Worm (Caenorhabditis elegans) whole organism, late embryonic: ENCODE results near the gene isy-1.

Experiments used
- C38D4.7 ChIP-seq: fragments of 200-800 bp; sonication (Bioruptor generic); optimal IDR thresholded peaks from 2 replicates; lab custom pipeline; 2018; ENCODE audit warnings: mild to moderate bottlenecking, missing genetic modification characterization, moderate library complexity, missing compliant biosample characterization
- F13H6.1 ChIP-seq: sonication (generic microtip); optimal IDR thresholded peaks from 2 replicates; lab custom pipeline; 2016; ENCODE audit warnings: missing genetic modification characterization, missing compliant biosample characterization
- K02D7.2 ChIP-seq: sonication (generic microtip); optimal IDR thresholded peaks from 2 replicates; lab custom pipeline; 2017; ENCODE audit warnings: mild to moderate bottlenecking, missing genetic modification characterization, missing compliant biosample characterization
- K09A11.1 ChIP-seq: sonication (generic microtip); optimal IDR thresholded peaks from 2 replicates; lab custom pipeline; 2017; ENCODE audit warnings: antibody characterized with exemption, mild to moderate bottlenecking, missing genetic modification characterization, missing compliant biosample characterization; ENCODE audit not compliant: insufficient read depth
- T23F11.4 ChIP-seq: fragments of 200-800 bp; sonication (Bioruptor generic); optimal IDR thresholded peaks from 2 replicates; lab custom pipeline; 2018; ENCODE audit warnings: mild to moderate bottlenecking, missing genetic modification characterization, missing compliant biosample characterization
- ahr-1 ChIP-seq: sonication (generic microtip); optimal IDR thresholded peaks from 2 replicates; lab custom pipeline; 2016; ENCODE audit warnings: missing genetic modification characterization, missing compliant biosample characterization
- ama-1 ChIP-seq: fragments of 150-350 bp; optimal IDR thresholded peaks from 2 replicates; lab custom pipeline; 2014
- ceh-18 ChIP-seq: sonication (generic microtip); optimal IDR thresholded peaks from 2 replicates; lab custom pipeline; 2016; ENCODE audit warnings: missing genetic modification characterization, missing compliant biosample characterization
- ceh-19 ChIP-seq: fragments of 200-800 bp; sonication (Bioruptor generic); optimal IDR thresholded peaks from 2 replicates; lab custom pipeline; 2018; ENCODE audit warnings: mild to moderate bottlenecking, missing genetic modification characterization, missing compliant biosample characterization
- ceh-2 ChIP-seq: sonication (generic microtip); optimal IDR thresholded peaks from 2 replicates; lab custom pipeline; 2016; ENCODE audit warnings: missing genotype, missing genetic modification characterization, missing compliant biosample characterization
- ceh-22 ChIP-seq: sonication (generic microtip); optimal IDR thresholded peaks from 2 replicates; lab custom pipeline; 2017; ENCODE audit warnings: missing biosample characterization, missing genetic modification characterization
- ceh-24 ChIP-seq: sonication (generic microtip); optimal IDR thresholded peaks from 2 replicates; lab custom pipeline; 2016; ENCODE audit warnings: mild to moderate bottlenecking, missing genetic modification characterization, missing compliant biosample characterization
- ceh-34 ChIP-seq: sonication (generic microtip); optimal IDR thresholded peaks from 2 replicates; lab custom pipeline; 2016; ENCODE audit warnings: mild to moderate bottlenecking, missing genetic modification characterization, missing compliant biosample characterization
- ceh-45 ChIP-seq: fragments of 200-800 bp; sonication (Bioruptor generic); IDR thresholded peaks from 2 replicates; pipeline ENCODE4 v1.3.6; 2022; ENCODE audit warnings: missing genetic modification reagents, missing genetic modification characterization, missing compliant biosample characterization
- ceh-9 ChIP-seq: sonication (generic microtip); optimal IDR thresholded peaks from 2 replicates; lab custom pipeline; 2016; ENCODE audit warnings: mild to moderate bottlenecking, missing genetic modification characterization, inconsistent platforms, missing compliant biosample characterization
- dmd-4 ChIP-seq: sonication (generic microtip); optimal IDR thresholded peaks from 2 replicates; lab custom pipeline; 2016; ENCODE audit warnings: borderline replicate concordance, missing genetic modification characterization, missing compliant biosample characterization
- dve-1 ChIP-seq: sonication (generic microtip); optimal IDR thresholded peaks from 2 replicates; lab custom pipeline; 2017; ENCODE audit warnings: antibody characterized with exemption, mild to moderate bottlenecking, missing genetic modification characterization, missing compliant biosample characterization
- elt-4 ChIP-seq: sonication (generic microtip); optimal IDR thresholded peaks from 2 replicates; lab custom pipeline; 2016; ENCODE audit warnings: missing genetic modification characterization, missing compliant biosample characterization
- ets-4 ChIP-seq: sonication (generic microtip); optimal IDR thresholded peaks from 2 replicates; lab custom pipeline; 2016; ENCODE audit warnings: missing genetic modification characterization, missing compliant biosample characterization
- eyg-1 ChIP-seq: sonication (generic microtip); optimal IDR thresholded peaks from 2 replicates; lab custom pipeline; 2016; ENCODE audit warnings: missing genotype, missing genetic modification characterization, missing compliant biosample characterization
- gmeb-2 ChIP-seq: sonication (generic microtip); optimal IDR thresholded peaks from 2 replicates; lab custom pipeline; 2016; ENCODE audit warnings: missing genetic modification characterization, inconsistent platforms, missing compliant biosample characterization
- hlh-15 ChIP-seq: sonication (generic microtip); optimal IDR thresholded peaks from 2 replicates; lab custom pipeline; 2016; ENCODE audit warnings: missing genetic modification characterization, missing compliant biosample characterization
- hlh-6 ChIP-seq: sonication (generic microtip); optimal IDR thresholded peaks from 2 replicates; lab custom pipeline; 2016; ENCODE audit warnings: missing genotype, missing genetic modification characterization, missing compliant biosample characterization
- hlh-8 ChIP-seq: sonication (generic microtip); optimal IDR thresholded peaks from 2 replicates; lab custom pipeline; 2016; ENCODE audit warnings: missing genotype, missing genetic modification characterization, missing compliant biosample characterization
- lim-6 ChIP-seq: sonication (generic microtip); optimal IDR thresholded peaks from 2 replicates; lab custom pipeline; 2016; ENCODE audit warnings: missing genetic modification characterization, missing compliant biosample characterization
- madf-2 ChIP-seq: sonication (generic microtip); optimal IDR thresholded peaks from 2 replicates; lab custom pipeline; 2017; ENCODE audit warnings: missing genetic modification characterization, missing compliant biosample characterization
- nfya-1 ChIP-seq: sonication (generic microtip); optimal IDR thresholded peaks from 2 replicates; lab custom pipeline; 2017; ENCODE audit warnings: missing genetic modification characterization, mild to moderate bottlenecking, missing compliant biosample characterization, antibody characterized with exemption, moderate library complexity
- nhr-11 ChIP-seq: fragments of 150-350 bp; optimal IDR thresholded peaks from 2 replicates; lab custom pipeline; 2014; ENCODE audit warnings: missing biosample characterization, missing genetic modification characterization
- nhr-232 ChIP-seq: sonication (generic microtip); optimal IDR thresholded peaks from 2 replicates; lab custom pipeline; 2016; ENCODE audit warnings: missing genetic modification characterization, missing compliant biosample characterization
- npax-4 ChIP-seq: sonication (generic microtip); optimal IDR thresholded peaks from 2 replicates; lab custom pipeline; 2016; ENCODE audit warnings: missing genetic modification characterization, missing compliant biosample characterization
- odd-2 ChIP-seq: sonication (generic microtip); optimal IDR thresholded peaks from 2 replicates; lab custom pipeline; 2017; ENCODE audit warnings: antibody characterized with exemption, mild to moderate bottlenecking, missing genetic modification characterization, missing compliant biosample characterization
- pag-3 ChIP-seq: sonication (generic microtip); optimal IDR thresholded peaks from 2 replicates; lab custom pipeline; 2016; ENCODE audit warnings: missing compliant biosample characterization, missing genetic modification characterization, borderline replicate concordance
- pat-9 ChIP-seq: fragments of 200-800 bp; sonication (Bioruptor generic); optimal IDR thresholded peaks from 2 replicates; lab custom pipeline; 2018; ENCODE audit warnings: mild to moderate bottlenecking, missing genetic modification characterization, moderate library complexity, missing compliant biosample characterization
- pax-1 ChIP-seq: fragments of 150-350 bp; optimal IDR thresholded peaks from 2 replicates; lab custom pipeline; 2014; ENCODE audit warnings: missing biosample characterization, missing genetic modification characterization
- pha-2 ChIP-seq: sonication (generic microtip); optimal IDR thresholded peaks from 2 replicates; lab custom pipeline; 2017; ENCODE audit warnings: mild to moderate bottlenecking, missing genetic modification characterization, missing compliant biosample characterization
- pha-4 ChIP-seq: fragments of 150-350 bp; optimal IDR thresholded peaks from 2 replicates; lab custom pipeline; 2018; ENCODE audit warnings: missing biosample characterization, missing genetic modification reagents, missing genetic modification characterization
- pros-1 ChIP-seq: fragments of 150-350 bp; optimal IDR thresholded peaks from 2 replicates; lab custom pipeline; 2014; ENCODE audit warnings: missing biosample characterization, missing genetic modification reagents, missing genetic modification characterization
- ref-2 ChIP-seq: sonication (generic microtip); optimal IDR thresholded peaks from 2 replicates; lab custom pipeline; 2016; ENCODE audit warnings: missing genetic modification characterization, missing compliant biosample characterization
- rnt-1 ChIP-seq: sonication (generic microtip); optimal IDR thresholded peaks from 2 replicates; lab custom pipeline; 2016; ENCODE audit warnings: missing genetic modification characterization, missing compliant biosample characterization
- sdc-2 ChIP-seq: sonication (generic microtip); optimal IDR thresholded peaks from 2 replicates; lab custom pipeline; 2016; ENCODE audit warnings: missing genotype, missing genetic modification characterization, missing compliant biosample characterization
- sox-4 ChIP-seq: sonication (generic microtip); optimal IDR thresholded peaks from 2 replicates; lab custom pipeline; 2017; ENCODE audit warnings: mild to moderate bottlenecking, missing genetic modification characterization, inconsistent platforms, missing compliant biosample characterization
- tbx-2 ChIP-seq: sonication (generic microtip); optimal IDR thresholded peaks from 2 replicates; lab custom pipeline; 2016; ENCODE audit warnings: missing genetic modification characterization, missing compliant biosample characterization
- tbx-7 ChIP-seq: sonication (generic microtip); optimal IDR thresholded peaks from 2 replicates; lab custom pipeline; 2016; ENCODE audit warnings: missing genotype, missing genetic modification characterization, missing compliant biosample characterization
- unc-86 ChIP-seq: sonication (generic microtip); optimal IDR thresholded peaks from 2 replicates; lab custom pipeline; 2016; ENCODE audit warnings: missing genetic modification characterization, missing compliant biosample characterization
- zip-5 ChIP-seq: sonication (generic microtip); optimal IDR thresholded peaks from 2 replicates; lab custom pipeline; 2016; ENCODE audit warnings: missing genetic modification characterization, missing compliant biosample characterization
- ztf-16 ChIP-seq: sonication (generic microtip); optimal IDR thresholded peaks from 2 replicates; lab custom pipeline; 2017; ENCODE audit warnings: missing genetic modification characterization, missing compliant biosample characterization

Gene isy-1

DNA sequence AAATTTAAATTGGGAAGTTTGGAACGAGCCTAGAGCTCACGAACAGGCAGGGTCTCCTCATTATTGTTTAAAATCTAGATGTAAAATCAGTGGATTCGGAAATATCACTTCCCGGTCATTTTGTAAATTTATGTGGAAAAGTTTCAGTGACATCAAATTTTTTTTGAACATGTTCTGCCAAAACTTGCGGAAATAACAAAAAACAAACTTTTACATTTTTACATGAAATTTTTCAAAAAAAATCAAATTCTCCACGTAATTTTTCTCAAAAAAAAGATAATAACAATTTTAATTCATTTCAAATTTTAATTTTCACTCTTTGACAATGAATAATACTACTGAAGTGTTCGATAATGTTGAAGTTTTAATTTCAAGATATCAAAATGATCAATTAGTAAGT, 41.0 kb upstream of the isy-1 start, which contains the start of gene C45B11.5:
Gene C45B11.5 (plus strand): TSS at position 301 of the 400 bp plus-strand sequence.
- TF ChIP-seq ztf-16 (no peak), ref-2 (no peak), pat-9 (no peak), ceh-18 (tag; lab: Kevin White, UChicago) (no peak), nhr-232 (tag; lab: Kevin White, UChicago) (no peak), F13H6.1 (tag; lab: Kevin White, UChicago) (no peak), hlh-8 (no peak), K02D7.2 (no peak), ceh-2 (tag; lab: Kevin White, UChicago) (no peak), tbx-7 (tag; lab: Kevin White, UChicago) (no peak), unc-86 (no peak), rnt-1 (tag; lab: Kevin White, UChicago) (no peak)

DNA sequence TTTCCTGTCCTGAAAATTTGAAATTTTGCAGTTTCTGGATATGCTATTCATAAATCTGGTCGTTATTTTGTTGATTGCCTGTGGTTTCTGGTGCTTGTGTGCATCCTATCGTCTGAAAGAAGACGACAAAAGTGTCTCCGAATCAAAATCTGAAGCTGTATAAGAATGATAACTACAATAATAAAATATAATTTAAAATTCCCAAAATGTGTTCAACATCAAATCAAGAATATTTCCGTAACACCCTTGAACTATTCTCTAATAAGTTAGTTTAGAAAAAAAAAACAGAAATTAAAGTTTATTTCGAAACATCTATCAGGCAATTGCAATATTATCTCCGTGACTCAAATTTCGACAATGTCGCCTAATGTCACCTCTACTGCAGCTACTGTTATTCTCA, 40.0 kb upstream of the isy-1 start, which contains the start of gene C45B11.8:
Gene C45B11.8 (plus strand): TSS at position 301 of the 400 bp plus-strand sequence.
- TF ChIP-seq pha-2 (tag; lab: Kevin White, UChicago) (no peak), rnt-1 (tag; lab: Kevin White, UChicago) (no peak), dmd-4 (no peak), ceh-9 (tag; lab: Kevin White, UChicago) (no peak)

DNA sequence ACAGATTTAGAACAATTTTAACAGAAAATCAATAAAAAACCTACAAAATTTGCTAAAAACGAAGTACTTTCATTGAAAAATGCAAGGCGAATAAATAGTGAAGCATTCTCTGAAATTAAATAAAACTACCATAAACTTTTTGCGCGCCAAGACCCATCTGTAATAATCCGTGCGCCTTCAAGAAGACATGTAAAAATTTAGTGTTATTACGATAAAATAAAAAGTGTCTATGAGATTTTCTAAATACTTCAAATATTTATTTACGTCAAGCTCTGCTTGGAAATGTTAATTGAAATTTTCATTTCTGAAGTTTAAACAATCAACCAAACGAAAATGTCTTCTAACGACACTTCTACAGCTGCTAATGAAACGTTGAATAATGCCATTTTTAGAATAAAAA, 39.5 kb upstream of the isy-1 start, which contains the start of gene C45B11.9:
Gene C45B11.9 (plus strand): TSS at position 301 of the 400 bp plus-strand sequence.
- no peak for TF ChIP-seq ceh-2 (tag; lab: Kevin White, UChicago)
- no peak for TF ChIP-seq lim-6 (tag; lab: Kevin White, UChicago)
- TF ChIP-seq nfya-1: no peak
- TF ChIP-seq hlh-8: no peak
- TF ChIP-seq pax-1: no peak
- TF ChIP-seq K09A11.1 (tag; lab: Kevin White, UChicago): no peak
- no peak for TF ChIP-seq ets-4 (tag; lab: Kevin White, UChicago)
- no peak for TF ChIP-seq hlh-6 (tag; lab: Kevin White, UChicago)
- TF ChIP-seq sdc-2 (tag; lab: Kevin White, UChicago): no peak

DNA sequence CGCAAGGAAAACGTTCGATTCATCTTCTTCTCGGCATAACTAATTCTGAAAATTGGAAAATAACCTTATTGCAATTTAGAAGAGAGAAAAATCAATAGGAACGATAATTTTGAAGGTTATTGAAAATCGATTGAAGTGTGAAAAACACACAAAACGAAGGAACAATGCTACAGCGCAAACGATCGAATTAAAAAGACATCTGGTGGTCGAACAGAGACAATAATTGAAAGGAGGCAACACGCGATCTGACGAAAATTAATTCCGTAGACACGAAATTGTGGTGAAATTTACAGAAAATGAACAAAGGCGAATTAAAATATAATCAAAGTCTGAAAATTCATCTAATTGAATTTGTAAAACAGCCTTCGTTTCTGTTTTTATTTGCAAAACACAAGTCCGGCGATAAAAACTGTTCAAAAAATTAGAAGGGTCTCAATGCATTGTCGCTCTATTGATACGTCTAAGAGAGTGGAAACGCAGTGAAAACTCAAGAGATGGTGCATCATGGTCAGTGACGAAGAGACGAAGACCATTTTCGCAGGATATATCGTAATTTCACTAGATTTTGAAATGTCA, 39.0 kb upstream of the isy-1 start, which contains the start of gene pak-2:
Gene pak-2 (minus strand): TSS at position 51 of the 576 bp plus-strand sequence.
- peak; percentile 14 for TF ChIP-seq C38D4.7
- TF ChIP-seq T23F11.4 (GFP tag; lab: Kevin White, UChicago): peak; percentile 55
- peak; percentile 94 for TF ChIP-seq zip-5 (tag; lab: Kevin White, UChicago)
- peak; percentile 83 for TF ChIP-seq hlh-8
- no peak for TF ChIP-seq ceh-45
- TF ChIP-seq hlh-15 (tag; lab: Kevin White, UChicago): peak; percentile 66
- TF ChIP-seq ahr-1 (tag; lab: Kevin White, UChicago): peak; percentile 77
- no peak for TF ChIP-seq ama-1
- peak; percentile 39 for TF ChIP-seq gmeb-2
- peak; percentile 70 for TF ChIP-seq ztf-16
- TF ChIP-seq elt-4 (tag; lab: Kevin White, UChicago): no peak
- no peak for TF ChIP-seq pros-1 (tag; lab: Kevin White, UChicago)
- peak; percentile 91 for TF ChIP-seq F13H6.1 (tag; lab: Kevin White, UChicago)
- TF ChIP-seq ceh-34 (tag; lab: Kevin White, UChicago): peak; percentile 84
- peak; percentile 94 for TF ChIP-seq rnt-1 (tag; lab: Kevin White, UChicago)
- TF ChIP-seq K02D7.2: peak; percentile 62
- TF ChIP-seq pha-2 (tag; lab: Kevin White, UChicago): peak; percentile 44
- peak; percentile 54 for TF ChIP-seq nfya-1
- TF ChIP-seq odd-2: no peak
- TF ChIP-seq ref-2: peak; percentile 97
- TF ChIP-seq ceh-24: no peak
- TF ChIP-seq eyg-1: peak; percentile 57
- peak; percentile 0 for TF ChIP-seq sox-4 (tag; lab: Kevin White, UChicago)
- TF ChIP-seq dve-1 (tag; lab: Kevin White, UChicago): peak; percentile 19
- peak; percentile 45 for TF ChIP-seq madf-2 (tag; lab: Kevin White, UChicago)
- TF ChIP-seq ceh-22 (tag; lab: Kevin White, UChicago): no peak
- TF ChIP-seq tbx-2 (tag; lab: Kevin White, UChicago): peak; percentile 98
- no peak for TF ChIP-seq nhr-11
- no peak for TF ChIP-seq pha-4 (tag; lab: Kevin White, UChicago)
- peak; percentile 59 for TF ChIP-seq ceh-19 (GFP tag; lab: Kevin White, UChicago)
- no peak for TF ChIP-seq pag-3 (tag; lab: Kevin White, UChicago)
- no peak for TF ChIP-seq K09A11.1 (tag; lab: Kevin White, UChicago)
- TF ChIP-seq npax-4 (tag; lab: Kevin White, UChicago): no peak
